Worm (Caenorhabditis elegans): ENCODE results near the gene Y45G5AM.3.

Gene Y45G5AM.3

DNA sequence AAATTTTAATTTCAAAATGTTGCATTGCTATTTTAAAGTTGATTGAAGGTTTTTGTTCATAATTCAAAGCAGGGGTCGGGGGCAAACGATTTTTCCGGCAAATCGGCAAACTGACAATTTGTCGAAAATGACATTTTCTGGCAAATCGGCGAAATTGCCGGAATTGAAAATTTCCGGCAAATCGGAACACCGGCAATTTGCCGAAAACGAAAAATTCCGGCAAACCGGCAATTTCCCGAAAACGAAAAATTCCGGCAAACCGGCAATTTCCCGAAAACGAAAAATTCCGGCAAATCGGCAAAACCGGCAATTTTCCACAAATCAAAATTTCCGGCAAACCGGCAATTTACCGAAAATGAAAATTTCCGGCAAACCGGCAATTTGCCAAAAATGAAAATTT lies 25.9 kb downstream of the Y45G5AM.3 start:
- no peak for TF ChIP-seq unc-62 (GFP tag; optimal IDR thresholded peaks at IDR 0.05)
- TF ChIP-seq lsy-12 (tag; optimal IDR thresholded peaks at IDR 0.05) = no peak
- TF ChIP-seq nhr-25 (tag; optimal IDR thresholded peaks at IDR 0.05) = no peak
- TF ChIP-seq nhr-67 (tag; optimal IDR thresholded peaks at IDR 0.05) = no peak
- no peak for TF ChIP-seq zag-1 (tag; optimal IDR thresholded peaks at IDR 0.05)
- no peak for TF ChIP-seq skn-1 (tag; optimal IDR thresholded peaks at IDR 0.05)
- no peak for TF ChIP-seq nhr-23 (tag; optimal IDR thresholded peaks at IDR 0.05)
- no peak for TF ChIP-seq ama-1 (optimal IDR thresholded peaks at IDR 0.05)
- no peak for TF ChIP-seq aly-2 (tag; optimal IDR thresholded peaks at IDR 0.05)

DNA sequence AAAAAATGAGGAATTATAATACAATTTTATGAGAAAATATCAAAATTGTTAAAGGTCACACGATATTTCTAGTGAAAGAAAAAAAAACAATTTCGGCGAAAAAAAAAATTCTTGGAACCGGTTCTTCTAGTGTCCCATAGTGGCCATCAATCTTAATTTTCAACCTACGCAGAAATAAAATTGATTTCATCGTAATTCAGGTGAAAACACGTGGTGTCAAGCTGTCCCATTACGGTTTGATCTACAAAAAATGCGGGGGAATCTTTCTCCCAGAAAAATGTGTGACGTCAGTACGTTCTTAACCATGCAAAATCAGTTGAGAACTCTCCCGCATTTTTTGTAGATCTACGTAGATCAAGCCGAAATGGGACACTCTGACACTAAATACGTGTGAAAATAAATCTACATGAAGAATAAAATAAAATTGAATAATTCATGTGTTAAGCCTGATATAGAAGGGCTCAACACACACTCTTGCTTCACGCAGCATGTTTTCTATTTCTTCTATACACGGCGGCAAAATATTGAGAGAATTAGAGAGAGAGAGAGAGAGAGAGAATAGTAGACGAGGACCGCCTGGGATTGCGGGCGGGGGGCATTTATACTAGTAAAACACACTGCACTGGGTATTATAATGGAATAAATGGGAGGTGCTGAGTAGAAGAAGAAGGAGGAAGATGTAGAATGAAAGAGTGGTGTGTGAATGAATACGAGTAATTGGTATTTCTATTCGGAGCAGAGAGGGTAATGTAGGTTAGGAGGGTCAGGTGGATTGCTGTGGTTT lies 28.5 kb downstream of the Y45G5AM.3 start:
- TF ChIP-seq ztf-11 (tag; optimal IDR thresholded peaks at IDR 0.05) (no peak), nhr-43 (tag; optimal IDR thresholded peaks at IDR 0.05; ENCODE audit: poor library complexity, severe bottlenecking) (no peak), hmg-11 (tag; optimal IDR thresholded peaks at IDR 0.05) (peak; percentile 62), nfya-1 (tag; optimal IDR thresholded peaks at IDR 0.05; ENCODE audit: insufficient read depth) (peak; percentile 11)

DNA sequence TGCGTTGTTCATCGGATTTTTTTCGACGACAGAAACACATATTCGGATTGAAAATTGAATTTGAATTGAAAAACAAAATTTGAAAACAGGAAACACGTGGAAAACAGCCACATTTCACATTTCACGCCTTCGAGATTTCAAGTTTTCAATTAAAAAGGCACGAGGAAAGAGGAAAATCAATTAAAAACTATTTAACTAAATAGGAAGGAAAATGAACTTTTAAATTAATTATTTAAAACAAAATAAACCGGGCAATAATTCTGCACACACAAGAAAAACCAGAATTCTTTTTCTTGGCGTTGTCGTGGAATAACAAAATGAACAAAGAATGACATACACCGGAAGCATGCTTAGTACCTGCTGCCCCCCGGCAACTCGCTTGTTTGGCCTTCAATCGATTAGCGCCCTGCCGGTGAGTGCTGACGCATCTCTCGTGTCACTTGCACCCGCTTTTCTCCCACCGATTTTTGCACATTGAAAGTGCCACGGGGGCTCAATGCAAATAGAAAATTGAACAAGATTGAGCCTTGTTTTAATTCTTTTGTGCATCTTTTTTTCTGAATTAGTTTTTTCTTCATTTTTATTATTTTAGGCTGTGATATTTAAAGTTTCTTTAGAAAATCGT lies 30.3 kb downstream of the Y45G5AM.3 start, which contains the start of gene Y45G5AM.9:
Gene Y45G5AM.9, minus strand, starts transcription at position 51 of the 625 bp plus-strand sequence.
- TF ChIP-seq egl-5 (tag; optimal IDR thresholded peaks at IDR 0.05) (peak; percentile 14), fkh-10 (GFP tag; optimal IDR thresholded peaks at IDR 0.05) (peak; percentile 6), pqm-1 (tag; optimal IDR thresholded peaks at IDR 0.05) (peak; percentile 27), nhr-237 (tag; optimal IDR thresholded peaks at IDR 0.05) (no peak), lsy-12 (tag; optimal IDR thresholded peaks at IDR 0.05) (no peak), tbx-2 (tag; optimal IDR thresholded peaks at IDR 0.05) (peak; percentile 74), ama-1 (optimal IDR thresholded peaks at IDR 0.05) (no peak), lin-15B (tag; optimal IDR thresholded peaks at IDR 0.05) (peak; percentile 78), nhr-11 (tag; optimal IDR thresholded peaks at IDR 0.05) (no peak), nhr-28 (tag; optimal IDR thresholded peaks at IDR 0.05) (no peak), nhr-12 (tag; optimal IDR thresholded peaks at IDR 0.05) (no peak), sea-2 (GFP tag; optimal IDR thresholded peaks at IDR 0.05) (no peak), eor-1 (tag; optimal IDR thresholded peaks at IDR 0.05) (no peak), lin-39 (tag; optimal IDR thresholded peaks at IDR 0.05) (peak; percentile 96), fkh-2 (tag; optimal IDR thresholded peaks at IDR 0.05) (no peak), ceh-28 (tag; optimal IDR thresholded peaks at IDR 0.05) (peak; percentile 92), nhr-77 (tag; optimal IDR thresholded peaks at IDR 0.05) (no peak), elt-2 (tag; optimal IDR thresholded peaks at IDR 0.05) (peak; percentile 42), fos-1 (tag; optimal IDR thresholded peaks at IDR 0.05) (no peak), zag-1 (tag; optimal IDR thresholded peaks at IDR 0.05) (no peak), unc-39 (tag; optimal IDR thresholded peaks at IDR 0.05) (no peak), skn-1 (tag; optimal IDR thresholded peaks at IDR 0.05) (peak; percentile 24), nhr-67 (tag; optimal IDR thresholded peaks at IDR 0.05) (no peak), elt-3 (tag; optimal IDR thresholded peaks at IDR 0.05) (no peak), daf-12 (tag; optimal IDR thresholded peaks at IDR 0.05) (no peak), ztf-11 (tag; optimal IDR thresholded peaks at IDR 0.05) (no peak), R02D3.7 (tag; optimal IDR thresholded peaks at IDR 0.05) (peak; percentile 25), mdl-1 (tag; optimal IDR thresholded peaks at IDR 0.05) (no peak), hmg-11 (tag; optimal IDR thresholded peaks at IDR 0.05) (peak; percentile 95), ceh-82 (tag; optimal IDR thresholded peaks at IDR 0.05) (no peak), ztf-4 (tag; optimal IDR thresholded peaks at IDR 0.05) (no peak), nhr-43 (tag; optimal IDR thresholded peaks at IDR 0.05; ENCODE audit: poor library complexity, severe bottlenecking) (no peak), unc-62 (GFP tag; optimal IDR thresholded peaks at IDR 0.05) (no peak), jun-1 (tag; optimal IDR thresholded peaks at IDR 0.05) (peak; percentile 55), elt-1 (tag; optimal IDR thresholded peaks at IDR 0.05) (no peak), nhr-76 (tag; optimal IDR thresholded peaks at IDR 0.05) (no peak), ZK546.5 (tag; optimal IDR thresholded peaks at IDR 0.05) (no peak), egl-27 (tag; optimal IDR thresholded peaks at IDR 0.05) (no peak), snpc-4 (tag; optimal IDR thresholded peaks at IDR 0.05) (peak; percentile 83), nfya-1 (tag; optimal IDR thresholded peaks at IDR 0.05; ENCODE audit: insufficient read depth) (peak; percentile 77), ceh-16 (tag; optimal IDR thresholded peaks at IDR 0.05) (no peak), aly-2 (tag; optimal IDR thresholded peaks at IDR 0.05) (no peak), pha-4 (tag; optimal IDR thresholded peaks at IDR 0.05) (peak; percentile 85), nhr-25 (tag; optimal IDR thresholded peaks at IDR 0.05) (peak; percentile 74), ceh-9 (tag; optimal IDR thresholded peaks at IDR 0.05) (no peak), mml-1 (tag; optimal IDR thresholded peaks at IDR 0.05) (no peak)

Data from whole organism, L3 larva.